Fruit fly (Drosophila melanogaster): ENCODE data around the gene nmdyn-D7.
A peak's percentile ranks its signal among the peaks of the same experiment; 100 is the strongest.

Gene nmdyn-D7

dm6 chr3R:9679746-9680145 is at the start of gene nmdyn-D7:
Gene nmdyn-D7 (plus strand): TSS chr3R:9679939.
- TF ChIP-seq Rel (GFP tag; optimal IDR thresholded peaks at IDR 0.05) (no peak), Rel (tag; optimal IDR thresholded peaks at IDR 0.05) (peak; percentile 99), Abd-B (GFP tag; optimal IDR thresholded peaks at IDR 0.05) (no peak), ey (GFP tag; optimal IDR thresholded peaks at IDR 0.05) (no peak)

- TF ChIP-seq tai (GFP tag; optimal IDR thresholded peaks at IDR 0.05) (no peak), sage (GFP tag; optimal IDR thresholded peaks at IDR 0.05) (no peak), dmrt93B (GFP tag; optimal IDR thresholded peaks at IDR 0.05) (no peak), CrebA (GFP tag; optimal IDR thresholded peaks at IDR 0.05; ENCODE audit: borderline replicate concordance) (peak; percentile 97), rgr (GFP tag; optimal IDR thresholded peaks at IDR 0.05) (no peak), dl (GFP tag; optimal IDR thresholded peaks at IDR 0.05; ENCODE audit: insufficient read depth in 1 of 2, partially characterized antibody in 2 of 2) (peak in 1 of 2 experiments; percentile 37), br (GFP tag; optimal IDR thresholded peaks at IDR 0.05) (no peak), psq (GFP tag; optimal IDR thresholded peaks at IDR 0.05) (peak; percentile 88), Abd-B (GFP tag; optimal IDR thresholded peaks at IDR 0.05) (no peak), jim (GFP tag; optimal IDR thresholded peaks at IDR 0.05) (no peak), sv (GFP tag; optimal IDR thresholded peaks at IDR 0.05) (no peak), Hr83 (GFP tag; optimal IDR thresholded peaks at IDR 0.05; ENCODE audit: poor library complexity, severe bottlenecking) (peak; percentile 38), Rel (GFP tag; optimal IDR thresholded peaks at IDR 0.05) (no peak), Rel (tag; optimal IDR thresholded peaks at IDR 0.05) (peak; percentile 30), h (GFP tag; optimal IDR thresholded peaks at IDR 0.05) (no peak)
These were observed 49.6 kb upstream of the nmdyn-D7 start for dm6 chr3R:9630053-9630632.

dm6 chr3R:9630633-9631095 is 49.1 kb upstream of the nmdyn-D7 start, which contains the start of gene Calr:
Gene Calr (minus strand): TSS chr3R:9630851.
- TF ChIP-seq Jra (GFP tag; optimal IDR thresholded peaks at IDR 0.05) = peak; percentile 50
- no peak for TF ChIP-seq CrebA (GFP tag; optimal IDR thresholded peaks at IDR 0.05; ENCODE audit: borderline replicate concordance)
- TF ChIP-seq rgr (GFP tag; optimal IDR thresholded peaks at IDR 0.05) = peak; percentile 64
- TF ChIP-seq tai (GFP tag; optimal IDR thresholded peaks at IDR 0.05) = no peak
- TF ChIP-seq Sp1 (GFP tag; optimal IDR thresholded peaks at IDR 0.05) = peak; percentile 65
- peak; percentile 63 for TF ChIP-seq Hr83 (GFP tag; optimal IDR thresholded peaks at IDR 0.05; ENCODE audit: poor library complexity, severe bottlenecking)
- no peak for TF ChIP-seq CG32264 (GFP tag; optimal IDR thresholded peaks at IDR 0.05)
- TF ChIP-seq HLH106 (tag; optimal IDR thresholded peaks at IDR 0.05) = no peak
- TF ChIP-seq lola (GFP tag; optimal IDR thresholded peaks at IDR 0.05) = no peak
- peak; percentile 48 to 52 for TF ChIP-seq foxo (GFP tag; optimal IDR thresholded peaks at IDR 0.05)
- TF ChIP-seq dl (GFP tag; optimal IDR thresholded peaks at IDR 0.05; ENCODE audit: insufficient read depth in 1 of 2, partially characterized antibody in 2 of 2) = peak in 1 of 2 experiments; percentile 50
- TF ChIP-seq h (GFP tag; optimal IDR thresholded peaks at IDR 0.05) = peak; percentile 41
- TF ChIP-seq sage (GFP tag; optimal IDR thresholded peaks at IDR 0.05) = no peak
- peak; percentile 86 for TF ChIP-seq Dif (GFP tag; optimal IDR thresholded peaks at IDR 0.05; ENCODE audit: partially characterized antibody)
- peak; percentile 44 for TF ChIP-seq jim (GFP tag; optimal IDR thresholded peaks at IDR 0.05)
- no peak for TF ChIP-seq OdsH (GFP tag; optimal IDR thresholded peaks at IDR 0.05)
- peak; percentile 13 for TF ChIP-seq fru (GFP tag; optimal IDR thresholded peaks at IDR 0.05)
- TF ChIP-seq Hr78 (GFP tag; optimal IDR thresholded peaks at IDR 0.05) = no peak
- TF ChIP-seq ey (GFP tag; optimal IDR thresholded peaks at IDR 0.05) = peak; percentile 44
- TF ChIP-seq Myc (optimal IDR thresholded peaks at IDR 0.05) = no peak
- TF ChIP-seq Vsx2 (GFP tag; optimal IDR thresholded peaks at IDR 0.05; ENCODE audit: partially characterized antibody) = no peak
- no peak for TF ChIP-seq Abd-B (GFP tag; optimal IDR thresholded peaks at IDR 0.05)
- TF ChIP-seq usp (GFP tag; optimal IDR thresholded peaks at IDR 0.05) = no peak
- TF ChIP-seq N (GFP tag; optimal IDR thresholded peaks at IDR 0.05) = no peak
- peak; percentile 4 for TF ChIP-seq CG9705 (GFP tag; optimal IDR thresholded peaks at IDR 0.05)
- no peak for TF ChIP-seq GATAd (GFP tag; optimal IDR thresholded peaks at IDR 0.05)
- TF ChIP-seq woc (GFP tag; optimal IDR thresholded peaks at IDR 0.05) = no peak
- TF ChIP-seq brk (GFP tag; optimal IDR thresholded peaks at IDR 0.05) = peak; percentile 49
- peak; percentile 44 for TF ChIP-seq sv (GFP tag; optimal IDR thresholded peaks at IDR 0.05)
- TF ChIP-seq Mio (GFP tag; optimal IDR thresholded peaks at IDR 0.05) = peak; percentile 30
- TF ChIP-seq Dfd (GFP tag; optimal IDR thresholded peaks at IDR 0.05) = no peak
- peak; percentile 81 for TF ChIP-seq psq (GFP tag; optimal IDR thresholded peaks at IDR 0.05)
- TF ChIP-seq pan (optimal IDR thresholded peaks at IDR 0.05) = no peak
- TF ChIP-seq Rel (GFP tag; optimal IDR thresholded peaks at IDR 0.05) = peak; percentile 48
- TF ChIP-seq Rel (tag; optimal IDR thresholded peaks at IDR 0.05) = peak; percentile 52
- TF ChIP-seq Hnf4 (GFP tag; optimal IDR thresholded peaks at IDR 0.05) = peak; percentile 61
- no peak for TF ChIP-seq dsf (GFP tag; optimal IDR thresholded peaks at IDR 0.05; ENCODE audit: borderline replicate concordance)
- no peak for TF ChIP-seq dmrt93B (GFP tag; optimal IDR thresholded peaks at IDR 0.05)
- peak; percentile 74 for TF ChIP-seq br (GFP tag; optimal IDR thresholded peaks at IDR 0.05)
